Fruit fly (Drosophila melanogaster) whole organism, pupa: ENCODE results near the gene CG32263.
A peak's percentile ranks its signal among the peaks of the same experiment; 100 is the strongest.

Experiments used
- CG10348 ChIP-seq: fragments of 200-800 bp; sonication (Bioruptor generic); IDR thresholded peaks from 2 replicates; pipeline ENCODE4 v1.3.6; 2022; ENCODE audit warnings: missing biosample characterization, missing genetic modification characterization
- CG12605 ChIP-seq: fragments of 200-800 bp; sonication (Bioruptor generic); IDR thresholded peaks from 2 replicates; pipeline ENCODE4 v1.3.6; 2022; ENCODE audit warnings: missing biosample characterization, missing genetic modification characterization
- CG13204 ChIP-seq: fragments of 200-800 bp; sonication (Bioruptor generic); optimal IDR thresholded peaks from 2 replicates; lab custom pipeline; 2018; ENCODE audit warnings: missing biosample characterization, mild to moderate bottlenecking, missing genetic modification characterization, moderate library complexity
- CG14655 ChIP-seq: fragments of 200-800 bp; sonication (Bioruptor generic); optimal IDR thresholded peaks from 3 replicates; lab custom pipeline; 2017; ENCODE audit warnings: mild to moderate bottlenecking, missing biosample characterization, missing genetic modification reagents, missing genetic modification characterization
- CG15710 ChIP-seq: fragments of 200-800 bp; sonication (Bioruptor generic); optimal IDR thresholded peaks from 2 replicates; lab custom pipeline; 2018; ENCODE audit warnings: missing biosample characterization, mild to moderate bottlenecking, missing genetic modification characterization, moderate library complexity
- CG17806 ChIP-seq: fragments of 200-800 bp; sonication (Bioruptor generic); optimal IDR thresholded peaks from 2 replicates; lab custom pipeline; 2018; ENCODE audit warnings: missing biosample characterization, mild to moderate bottlenecking, missing genetic modification characterization, moderate library complexity
- CG32121 ChIP-seq: fragments of 200-800 bp; sonication (Bioruptor generic); IDR thresholded peaks from 2 replicates; pipeline ENCODE4 v1.3.6; 2022; ENCODE audit warnings: missing biosample characterization, missing genetic modification characterization
- CG34367 ChIP-seq: fragments of 200-800 bp; sonication (Bioruptor generic); optimal IDR thresholded peaks from 2 replicates; lab custom pipeline; 2018; ENCODE audit warnings: missing biosample characterization, mild to moderate bottlenecking, missing genetic modification characterization
- CG4496 ChIP-seq: fragments of 200-800 bp; sonication (Bioruptor generic); IDR thresholded peaks from 3 replicates; pipeline ENCODE4 v1.3.6; 2022; ENCODE audit warnings: missing biosample characterization, missing genetic modification characterization
- CG8159 ChIP-seq: fragments of 200-800 bp; sonication (Bioruptor generic); optimal IDR thresholded peaks from 3 replicates; lab custom pipeline; 2018; ENCODE audit warnings: missing biosample characterization, mild to moderate bottlenecking, missing genetic modification characterization, moderate library complexity
- CG8301 ChIP-seq: fragments of 200-800 bp; sonication (Bioruptor generic); optimal IDR thresholded peaks from 2 replicates; lab custom pipeline; 2018; ENCODE audit warnings: missing biosample characterization, mild to moderate bottlenecking, missing genetic modification characterization
- CG9948 ChIP-seq: fragments of 200-800 bp; sonication (Bioruptor generic); optimal IDR thresholded peaks from 2 replicates; lab custom pipeline; 2018; ENCODE audit warnings: missing biosample characterization, mild to moderate bottlenecking, missing genetic modification characterization, moderate library complexity
- D1 ChIP-seq: fragments of 200-800 bp; sonication (Bioruptor generic); optimal IDR thresholded peaks from 2 replicates; lab custom pipeline; 2018; ENCODE audit warnings: missing biosample characterization, mild to moderate bottlenecking, missing genetic modification characterization, moderate library complexity
- EcR ChIP-seq: fragments of 200-800 bp; sonication (Bioruptor generic); optimal IDR thresholded peaks from 3 replicates; lab custom pipeline; 2019; ENCODE audit warnings: missing biosample characterization, missing genetic modification characterization, mild to moderate bottlenecking, moderate library complexity, missing genetic modification reagents
- Ets98B ChIP-seq: fragments of 200-800 bp; sonication (Bioruptor generic); IDR thresholded peaks from 2 replicates; pipeline ENCODE4 v1.3.6; 2022; ENCODE audit warnings: missing biosample characterization, missing genetic modification characterization
- Pif1A ChIP-seq: fragments of 200-800 bp; sonication (Bioruptor generic); optimal IDR thresholded peaks from 3 replicates; lab custom pipeline; 2016; ENCODE audit warnings: missing biosample characterization, missing genetic modification characterization
- Pif1B ChIP-seq: fragments of 200-800 bp; sonication (Bioruptor generic); optimal IDR thresholded peaks from 3 replicates; lab custom pipeline; 2016; ENCODE audit warnings: missing biosample characterization, missing genetic modification characterization
- Snoo ChIP-seq: fragments of 200-800 bp; sonication (Bioruptor generic); optimal IDR thresholded peaks from 3 replicates; lab custom pipeline; 2017; ENCODE audit warnings: missing biosample characterization, mild to moderate bottlenecking, missing genetic modification characterization, inconsistent platforms
- fd96Ca ChIP-seq: fragments of 200-800 bp; sonication (Bioruptor generic); IDR thresholded peaks from 3 replicates; pipeline ENCODE4 v1.3.6; 2022; ENCODE audit warnings: missing biosample characterization, missing genetic modification characterization
- gl ChIP-seq: fragments of 200-800 bp; sonication (Bioruptor generic); optimal IDR thresholded peaks from 2 replicates; lab custom pipeline; 2018; ENCODE audit warnings: missing biosample characterization, mild to moderate bottlenecking, missing genetic modification characterization
- rn ChIP-seq: fragments of 200-800 bp; sonication (Bioruptor generic); IDR thresholded peaks from 2 replicates; pipeline ENCODE4 v1.3.6; 2022; ENCODE audit warnings: missing biosample characterization, missing genetic modification characterization

The CG32263 gene

DNA sequence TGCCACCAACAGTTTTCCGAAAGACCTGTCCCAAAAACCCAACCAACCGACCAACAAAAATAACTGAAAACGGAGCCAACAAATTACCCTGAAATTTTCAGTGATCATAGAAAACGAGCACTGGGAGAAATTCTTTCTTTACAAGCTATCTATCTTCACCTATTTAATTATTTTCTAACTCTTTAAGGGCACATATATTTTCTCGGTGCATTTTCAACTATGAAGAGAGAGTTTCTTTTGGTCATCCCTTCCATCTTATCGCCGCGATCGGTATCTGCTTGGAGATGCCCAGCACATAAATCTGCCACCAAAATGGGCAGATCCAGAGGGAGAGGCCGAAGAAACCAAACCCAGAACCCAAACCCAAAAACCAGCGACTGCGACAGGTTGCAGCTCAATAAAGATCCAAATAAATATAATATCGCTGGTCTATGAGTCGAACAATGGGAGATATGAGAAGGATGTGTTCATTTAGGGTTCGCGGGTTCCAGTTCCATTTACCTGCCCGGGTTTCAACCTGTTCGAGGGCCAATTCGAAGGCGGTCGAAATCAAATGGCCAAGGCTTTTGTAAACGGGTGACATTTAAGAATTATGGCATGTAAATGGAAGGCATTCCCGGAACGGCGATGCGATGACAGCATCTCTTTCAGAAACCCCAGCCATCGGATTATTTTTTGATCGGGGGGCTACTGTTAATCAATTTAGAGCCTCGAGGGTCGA lies 32.2 kb upstream of the CG32263 start:
- TF ChIP-seq CG34367 (tag; lab: Kevin White, UChicago) (no peak), fd96Ca (GFP tag; lab: Robert Waterston, UW) (no peak), CG13204 (no peak), CG8159 (no peak)

- no peak for TF ChIP-seq fd96Ca (GFP tag; lab: Robert Waterston, UW)
- TF ChIP-seq Ets98B (GFP tag; lab: Robert Waterston, UW): no peak
Measured at dm6 chr3L:3828111-3828510, 17.2 kb upstream of the CG32263 start.

dm6 chr3L:3826541-3826940 lies 15.6 kb upstream of the CG32263 start:
- TF ChIP-seq CG4496 (GFP tag; lab: Robert Waterston, UW): peak; percentile 63; the same call in 2 of the 3 replicates
- TF ChIP-seq Pif1A: no peak
- TF ChIP-seq CG8159: peak; percentile 85
- no peak for TF ChIP-seq D1 (tag; lab: Kevin White, UChicago)
- peak; percentile 81 for TF ChIP-seq CG15710 (tag; lab: Kevin White, UChicago)
- peak; percentile 85 for TF ChIP-seq CG32121 (GFP tag; lab: Robert Waterston, UW)
- TF ChIP-seq Ets98B (GFP tag; lab: Robert Waterston, UW): no peak; the same call in 1 of the 2 replicates
- TF ChIP-seq EcR: no peak
- TF ChIP-seq CG17806 (tag; lab: Kevin White, UChicago): no peak
- TF ChIP-seq rn (GFP tag; lab: Robert Waterston, UW): peak; percentile 64
- TF ChIP-seq CG10348 (GFP tag; lab: Robert Waterston, UW): peak; percentile 60
- TF ChIP-seq CG12605 (GFP tag; lab: Robert Waterston, UW): peak; percentile 58; the same call in 1 of the 2 replicates
- no peak for TF ChIP-seq CG8301
- no peak for TF ChIP-seq CG14655 (GFP tag; lab: Kevin White, UChicago)
- no peak for TF ChIP-seq CG9948 (tag; lab: Kevin White, UChicago)
- peak; percentile 8 for TF ChIP-seq gl
- no peak for TF ChIP-seq CG13204
- TF ChIP-seq Pif1B: peak; percentile 56
- TF ChIP-seq Snoo (tag; lab: Kevin White, UChicago): no peak
- TF ChIP-seq fd96Ca (GFP tag; lab: Robert Waterston, UW): peak; percentile 67; the same call in 2 of the 3 replicates
- no peak for TF ChIP-seq CG34367 (tag; lab: Kevin White, UChicago)

DNA sequence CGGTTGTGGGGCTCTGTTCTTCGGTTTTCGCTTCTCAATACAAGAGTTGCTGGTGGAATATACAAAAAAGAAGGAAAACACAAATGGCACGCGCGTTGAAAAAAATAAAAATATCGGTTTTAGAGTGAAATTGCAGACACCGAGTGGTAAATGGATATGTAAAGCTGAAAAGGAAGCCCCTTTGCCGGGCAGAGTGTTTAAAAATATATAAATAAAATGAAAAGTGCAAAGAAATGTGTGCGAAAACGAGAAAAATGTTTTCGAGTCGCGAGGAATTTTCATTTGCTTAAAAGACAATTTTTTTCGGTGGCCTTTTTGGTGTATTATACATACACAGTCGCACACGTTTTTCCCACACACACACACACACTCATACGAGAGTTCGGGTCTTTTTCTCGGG lies 15.0 kb upstream of the CG32263 start:
- TF ChIP-seq CG14655 (GFP tag; lab: Kevin White, UChicago) (peak; percentile 17), fd96Ca (GFP tag; lab: Robert Waterston, UW) (no peak), CG4496 (GFP tag; lab: Robert Waterston, UW) (no peak)

DNA sequence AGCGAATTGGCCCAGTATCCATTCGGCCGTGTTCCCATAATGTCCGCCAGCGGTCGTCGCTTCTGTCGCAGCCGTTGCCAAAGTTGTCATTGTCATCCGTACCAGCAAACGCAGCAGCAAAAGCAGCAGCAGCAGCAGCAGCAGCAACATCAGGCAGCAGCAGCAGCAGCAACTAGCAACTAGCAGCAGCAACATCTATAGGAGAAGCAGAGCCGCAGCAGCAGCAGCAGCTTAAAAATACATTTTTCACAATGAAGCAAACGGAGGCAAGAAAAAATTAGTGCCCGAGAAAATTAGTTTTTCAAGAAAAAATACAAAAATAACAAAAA lies 14.5 kb upstream of the CG32263 start:
- TF ChIP-seq CG9948 (tag; lab: Kevin White, UChicago) (no peak), CG34367 (tag; lab: Kevin White, UChicago) (no peak), CG13204 (no peak), CG14655 (GFP tag; lab: Kevin White, UChicago) (no peak), CG17806 (tag; lab: Kevin White, UChicago) (no peak), fd96Ca (GFP tag; lab: Robert Waterston, UW) (no peak)
- TF ChIP-seq, all 21 proteins: peak for 0

dm6 chr3L:3824790-3825484 lies 14.0 kb upstream of the CG32263 start, which contains the start of gene Rdh:
Gene Rdh (plus strand): TSS chr3L:3825449.
- TF ChIP-seq CG15710 (tag; lab: Kevin White, UChicago): peak; percentile 63
- no peak for TF ChIP-seq D1 (tag; lab: Kevin White, UChicago)
- TF ChIP-seq gl: no peak
- peak; percentile 39 for TF ChIP-seq Pif1A
- peak; percentile 79 for TF ChIP-seq CG8159
- no peak for TF ChIP-seq CG32121 (GFP tag; lab: Robert Waterston, UW)
- no peak for TF ChIP-seq EcR
- TF ChIP-seq rn (GFP tag; lab: Robert Waterston, UW): no peak
- no peak for TF ChIP-seq Snoo (tag; lab: Kevin White, UChicago)
- TF ChIP-seq CG34367 (tag; lab: Kevin White, UChicago): peak; percentile 32
- TF ChIP-seq CG14655 (GFP tag; lab: Kevin White, UChicago): peak; percentile 63
- TF ChIP-seq CG9948 (tag; lab: Kevin White, UChicago): peak; percentile 46
- TF ChIP-seq Pif1B: peak; percentile 1
- TF ChIP-seq CG10348 (GFP tag; lab: Robert Waterston, UW): no peak
- TF ChIP-seq fd96Ca (GFP tag; lab: Robert Waterston, UW): no peak
- no peak for TF ChIP-seq CG13204
- 0 out of 2 replicates have a peak, but pooled peaks have one; percentile 15 for TF ChIP-seq CG12605 (GFP tag; lab: Robert Waterston, UW)
- peak; percentile 60 for TF ChIP-seq CG17806 (tag; lab: Kevin White, UChicago)
- TF ChIP-seq Ets98B (GFP tag; lab: Robert Waterston, UW): no peak
- peak; percentile 37; the same call in 2 of the 3 replicates for TF ChIP-seq CG4496 (GFP tag; lab: Robert Waterston, UW)
- peak; percentile 35 for TF ChIP-seq CG8301
